Fruit fly (Drosophila melanogaster) Kc167 (cell line): ENCODE results near the gene CG7381.

Source experiments
- Sin3A ChIP-seq: fragments of >200 bp; optimal IDR thresholded peaks from 2 replicates; lab custom pipeline; 2018; ENCODE audit warnings: missing external identifiers
- h ChIP-seq: fragments of >200 bp; optimal IDR thresholded peaks from 3 replicates; lab custom pipeline; 2018; ENCODE audit warnings: missing external identifiers
- psq ChIP-seq: fragments of >200 bp; optimal IDR thresholded peaks from 2 replicates; lab custom pipeline; 2017; ENCODE audit warnings: missing external identifiers

dm6 chr3R:12960227-12960626, 17.0 kb downstream of the CG7381 start:
- TF ChIP-seq psq (lab: Kevin White, UChicago) = no peak
- no peak for TF ChIP-seq Sin3A (lab: Kevin White, UChicago)
- TF ChIP-seq h = no peak
